Fruit fly (Drosophila melanogaster) whole organism, embryonic: ENCODE results near the gene Lamtor3.

Experiments used
- CG10959 ChIP-seq: fragments of 200-800 bp; sonication (Bioruptor generic); IDR thresholded peaks from 2 replicates; pipeline ENCODE4 v1.3.6; 2022; ENCODE audit warnings: missing biosample characterization, missing genetic modification characterization
- CG12071 ChIP-seq: fragments of 200-800 bp; sonication (Bioruptor generic); optimal IDR thresholded peaks from 3 replicates; lab custom pipeline; 2018; ENCODE audit warnings: missing biosample characterization, mild to moderate bottlenecking, missing genetic modification characterization
- CG12219 ChIP-seq: fragments of 200-800 bp; sonication (Bioruptor generic); optimal IDR thresholded peaks from 3 replicates; lab custom pipeline; 2018; ENCODE audit warnings: missing biosample characterization, mild to moderate bottlenecking, missing genetic modification characterization
- CG14441 ChIP-seq: fragments of 200-800 bp; sonication (Bioruptor generic); IDR thresholded peaks from 2 replicates; pipeline ENCODE4 v1.3.6; 2022; ENCODE audit warnings: missing biosample characterization, missing genetic modification characterization
- CG14860 ChIP-seq: fragments of 200-800 bp; sonication (Bioruptor generic); IDR thresholded peaks from 3 replicates; pipeline ENCODE4 v1.3.6; 2022; ENCODE audit warnings: missing biosample characterization, missing genetic modification characterization; ENCODE audit not compliant: partially characterized antibody
- CG15073 ChIP-seq: fragments of 200-800 bp; sonication (Bioruptor generic); optimal IDR thresholded peaks from 2 replicates; lab custom pipeline; 2016; ENCODE audit warnings: missing biosample characterization, missing genetic modification characterization
- CG18764 ChIP-seq: fragments of 200-800 bp; sonication (Bioruptor generic); optimal IDR thresholded peaks from 3 replicates; lab custom pipeline; 2016; ENCODE audit warnings: missing biosample characterization, missing genetic modification characterization
- CG32532 ChIP-seq: fragments of 200-800 bp; sonication (Bioruptor generic); IDR thresholded peaks from 2 replicates; pipeline ENCODE4 v1.3.6; 2022; ENCODE audit warnings: missing biosample characterization, missing genetic modification characterization
- CG34376 ChIP-seq: fragments of 200-800 bp; sonication (Bioruptor generic); optimal IDR thresholded peaks from 2 replicates; lab custom pipeline; 2018; ENCODE audit warnings: missing biosample characterization, mild to moderate bottlenecking, missing genetic modification characterization
- CG42726 ChIP-seq: fragments of 200-800 bp; sonication (Bioruptor generic); IDR thresholded peaks from 2 replicates; pipeline ENCODE4 v1.3.6; 2022; ENCODE audit warnings: missing biosample characterization, missing genetic modification characterization; ENCODE audit not compliant: partially characterized antibody
- CG4424 ChIP-seq: fragments of 200-800 bp; sonication (Bioruptor generic); optimal IDR thresholded peaks from 3 replicates; lab custom pipeline; 2016; ENCODE audit warnings: missing biosample characterization, missing genetic modification characterization
- CG6689 ChIP-seq: fragments of 200-800 bp; sonication (Bioruptor generic); IDR thresholded peaks from 2 replicates; pipeline ENCODE4 v1.3.6; 2022; ENCODE audit warnings: missing biosample characterization, missing genetic modification characterization
- CG7357 ChIP-seq: fragments of 200-800 bp; sonication (Bioruptor generic); IDR thresholded peaks from 3 replicates; pipeline ENCODE4 v1.3.6; 2022; ENCODE audit warnings: missing biosample characterization, missing genetic modification characterization
- CG9817 ChIP-seq: fragments of 200-800 bp; sonication (Bioruptor generic); optimal IDR thresholded peaks from 2 replicates; lab custom pipeline; 2018; ENCODE audit warnings: missing biosample characterization, mild to moderate bottlenecking, missing genetic modification characterization, moderate library complexity
- Dbx ChIP-seq: fragments of 200-800 bp; sonication (Bioruptor generic); IDR thresholded peaks from 3 replicates; pipeline ENCODE4 v1.3.6; 2022; ENCODE audit warnings: missing biosample characterization, missing genetic modification characterization
- Deaf1 ChIP-seq: fragments of 200-800 bp; optimal IDR thresholded peaks from 3 replicates; lab custom pipeline; 2019; ENCODE audit warnings: missing biosample characterization, mild to moderate bottlenecking, missing genetic modification characterization, moderate library complexity
- Dp ChIP-seq: fragments of 200-800 bp; sonication (Bioruptor generic); optimal IDR thresholded peaks from 2 replicates; lab custom pipeline; 2018; ENCODE audit warnings: missing biosample characterization, mild to moderate bottlenecking, missing genetic modification characterization, moderate library complexity
- Dref ChIP-seq: fragments of 200-800 bp; sonication (Bioruptor generic); IDR thresholded peaks from 2 replicates; pipeline ENCODE4 v1.3.6; 2022; ENCODE audit warnings: missing biosample characterization, missing genetic modification characterization
- Fer2 ChIP-seq: fragments of 200-800 bp; sonication (Bioruptor generic); optimal IDR thresholded peaks from 2 replicates; lab custom pipeline; 2018; ENCODE audit warnings: missing biosample characterization, mild to moderate bottlenecking, missing genetic modification characterization, moderate library complexity
- Gsc ChIP-seq: fragments of 200-800 bp; sonication (Bioruptor generic); IDR thresholded peaks from 2 replicates; pipeline ENCODE4 v1.3.6; 2022; ENCODE audit warnings: missing biosample characterization, missing genetic modification characterization
- HHEX ChIP-seq: fragments of 200-800 bp; sonication (Bioruptor generic); optimal IDR thresholded peaks from 3 replicates; lab custom pipeline; 2017; ENCODE audit warnings: missing biosample characterization, mild to moderate bottlenecking, missing genetic modification characterization, missing genetic modification reagents
- Lim3 ChIP-seq: fragments of 200-800 bp; sonication (Bioruptor generic); IDR thresholded peaks from 2 replicates; pipeline ENCODE4 v1.3.6; 2022; ENCODE audit warnings: missing biosample characterization, missing genetic modification characterization
- Lpt ChIP-seq: fragments of >200 bp; optimal IDR thresholded peaks from 2 replicates; lab custom pipeline; 2018; ENCODE audit warnings: missing biosample characterization, missing genetic modification characterization
- Max ChIP-seq: fragments of 200-800 bp; sonication (Bioruptor generic); optimal IDR thresholded peaks from 2 replicates; lab custom pipeline; 2016; ENCODE audit warnings: missing biosample characterization, mild to moderate bottlenecking, missing genetic modification characterization
- Meics ChIP-seq: fragments of 200-800 bp; sonication (Bioruptor generic); optimal IDR thresholded peaks from 2 replicates; lab custom pipeline; 2017; ENCODE audit warnings: missing biosample characterization, mild to moderate bottlenecking, missing genetic modification characterization
- Rfx ChIP-seq: fragments of 200-800 bp; sonication (Bioruptor generic); IDR thresholded peaks from 2 replicates; pipeline ENCODE4 v1.3.6; 2022; ENCODE audit warnings: missing biosample characterization, missing genetic modification characterization
- Scr ChIP-seq: fragments of 200-800 bp; sonication (Bioruptor generic); IDR thresholded peaks from 2 replicates; pipeline ENCODE4 v1.3.6; 2022; ENCODE audit warnings: missing biosample characterization, missing genetic modification characterization; ENCODE audit not compliant: partially characterized antibody
- Sox100B ChIP-seq: fragments of 200-800 bp; sonication (Bioruptor generic); optimal IDR thresholded peaks from 3 replicates; lab custom pipeline; 2018; ENCODE audit warnings: missing biosample characterization, mild to moderate bottlenecking, missing genetic modification characterization
- Spps ChIP-seq: fragments of 200-800 bp; sonication (Bioruptor generic); optimal IDR thresholded peaks from 2 replicates; lab custom pipeline; 2018; ENCODE audit warnings: missing biosample characterization, mild to moderate bottlenecking, missing genetic modification characterization
- Tbp ChIP-seq: fragments of >200 bp; optimal IDR thresholded peaks from 2 replicates; lab custom pipeline; 2018; ENCODE audit warnings: missing biosample characterization, missing genetic modification characterization
- YL-1 ChIP-seq: fragments of 200-800 bp; sonication (Bioruptor generic); optimal IDR thresholded peaks from 3 replicates; lab custom pipeline; 2017; ENCODE audit warnings: missing biosample characterization, mild to moderate bottlenecking, missing genetic modification characterization
- caup ChIP-seq: fragments of 200-800 bp; sonication (Bioruptor generic); optimal IDR thresholded peaks from 3 replicates; lab custom pipeline; 2017; ENCODE audit warnings: missing biosample characterization, mild to moderate bottlenecking, missing genetic modification characterization, moderate library complexity; ENCODE audit not compliant: severe bottlenecking
- chinmo ChIP-seq: fragments of 200-800 bp; sonication (Bioruptor generic); IDR thresholded peaks from 4 replicates; pipeline ENCODE4 v1.3.6; 2022; ENCODE audit warnings: missing biosample characterization, missing genetic modification characterization; ENCODE audit not compliant: partially characterized antibody
- corto ChIP-seq: fragments of 200-800 bp; sonication (Bioruptor generic); optimal IDR thresholded peaks from 2 replicates; lab custom pipeline; 2016; ENCODE audit warnings: missing biosample characterization, mild to moderate bottlenecking, missing genetic modification characterization, moderate library complexity
- exex ChIP-seq: fragments of 200-800 bp; sonication (Bioruptor generic); optimal IDR thresholded peaks from 4 replicates; lab custom pipeline; 2018; ENCODE audit warnings: missing biosample characterization, mild to moderate bottlenecking, missing genetic modification characterization, moderate library complexity
- fd96Cb ChIP-seq: fragments of 200-800 bp; sonication (Bioruptor generic); optimal IDR thresholded peaks from 2 replicates; lab custom pipeline; 2018; ENCODE audit warnings: missing biosample characterization, mild to moderate bottlenecking, missing genetic modification characterization, moderate library complexity
- gsb-n ChIP-seq: fragments of 200-800 bp; sonication (Bioruptor generic); optimal IDR thresholded peaks from 3 replicates; lab custom pipeline; 2018; ENCODE audit warnings: missing biosample characterization, mild to moderate bottlenecking, missing genetic modification characterization
- h ChIP-seq: fragments of >200 bp; optimal IDR thresholded peaks from 2 replicates; lab custom pipeline; 2017
- lab ChIP-seq: fragments of 200-800 bp; sonication (Bioruptor generic); optimal IDR thresholded peaks from 3 replicates; lab custom pipeline; 2017; ENCODE audit warnings: missing biosample characterization, missing genetic modification characterization, mild to moderate bottlenecking, moderate library complexity, missing genetic modification reagents
- lola ChIP-seq, 3 experiments: fragments of >200 bp in 2 of 3; fragments of 200-800 bp in 1 of 3; sonication (Bioruptor generic) in 1 of 3; optimal IDR thresholded peaks; 2 replicates each; lab custom pipeline; 2017 to 2019; ENCODE audit warnings: missing biosample characterization in 3 of 3, missing genetic modification characterization in 3 of 3, mild to moderate bottlenecking in 1 of 3, moderate library complexity in 1 of 3
- nerfin-1 ChIP-seq: fragments of 200-800 bp; sonication (Bioruptor generic); optimal IDR thresholded peaks from 3 replicates; lab custom pipeline; 2019; ENCODE audit warnings: missing biosample characterization, mild to moderate bottlenecking, missing genetic modification characterization, moderate library complexity
- nerfin-2 ChIP-seq: fragments of 200-800 bp; sonication (Bioruptor generic); IDR thresholded peaks from 2 replicates; pipeline ENCODE4 v1.3.6; 2022; ENCODE audit warnings: missing biosample characterization, missing genetic modification characterization; ENCODE audit not compliant: partially characterized antibody
- pita ChIP-seq: fragments of 200-800 bp; sonication (Bioruptor generic); optimal IDR thresholded peaks from 2 replicates; lab custom pipeline; 2017; ENCODE audit warnings: missing biosample characterization, mild to moderate bottlenecking, missing genetic modification characterization
- prd ChIP-seq, 3 experiments: fragments of >200 bp in 2 of 3; fragments of 200-800 bp in 1 of 3; sonication (Bioruptor generic) in 1 of 3; optimal IDR thresholded peaks in 2 of 3; IDR thresholded peaks in 1 of 3; 2 replicates in 2 of 3; 3 replicates in 1 of 3; pipeline versions ENCODE4 v1.3.6 to Lab custom; 2017 to 2022; ENCODE audit warnings: missing biosample characterization in 1 of 3, missing genetic modification characterization in 1 of 3
- sd ChIP-seq: fragments of 200-800 bp; sonication (Bioruptor generic); optimal IDR thresholded peaks from 3 replicates; lab custom pipeline; 2018; ENCODE audit warnings: missing biosample characterization, mild to moderate bottlenecking, missing genetic modification characterization, moderate library complexity
- sob ChIP-seq: fragments of 200-800 bp; sonication (Bioruptor generic); IDR thresholded peaks from 2 replicates; pipeline ENCODE4 v1.3.6; 2022; ENCODE audit warnings: missing biosample characterization, missing genetic modification characterization
- sqz ChIP-seq: fragments of 200-800 bp; sonication (Bioruptor generic); optimal IDR thresholded peaks from 3 replicates; lab custom pipeline; 2018; ENCODE audit warnings: missing biosample characterization, mild to moderate bottlenecking, missing genetic modification characterization
- tgo ChIP-seq: fragments of 200-800 bp; sonication (Bioruptor generic); IDR thresholded peaks from 3 replicates; pipeline ENCODE4 v1.3.6; 2022; ENCODE audit warnings: missing biosample characterization, missing genetic modification characterization
- wdn ChIP-seq: fragments of 200-800 bp; sonication (Bioruptor generic); IDR thresholded peaks from 2 replicates; pipeline ENCODE4 v1.3.6; 2022; ENCODE audit warnings: missing biosample characterization, missing genetic modification characterization
- z ChIP-seq: fragments of 200-800 bp; sonication (Bioruptor generic); IDR thresholded peaks from 3 replicates; pipeline ENCODE4 v1.3.6; 2022; ENCODE audit warnings: missing biosample characterization, missing genetic modification characterization

The Lamtor3 gene

dm6 chr2L:17448435-17448834 is 32.6 kb upstream of the Lamtor3 start (continued):
- TF ChIP-seq gsb-n (tag; lab: Kevin White, UChicago) (no peak), CG42726 (GFP tag; lab: Robert Waterston, UW) (no peak), Gsc (GFP tag; lab: Robert Waterston, UW) (no peak), sd (tag; lab: Kevin White, UChicago) (peak; percentile 32), prd (optimal IDR thresholded peaks at IDR 0.05; lab: Kevin White, UChicago) (no peak), prd (GFP tag; IDR thresholded peaks at IDR 0.05; lab: Robert Waterston, UW) (no peak), CG4424 (GFP tag; lab: Kevin White, UChicago) (no peak), CG32532 (GFP tag; lab: Robert Waterston, UW) (0 out of 2 replicates have a peak, but pooled peaks have one; percentile 11), CG34376 (peak; percentile 31), wdn (GFP tag; lab: Robert Waterston, UW) (no peak), Meics (GFP tag; lab: Kevin White, UChicago) (peak; percentile 25), fd96Cb (tag; lab: Kevin White, UChicago) (no peak), z (GFP tag; lab: Robert Waterston, UW) (0 out of 3 replicates have a peak, but pooled peaks have one; percentile 45), lola (GFP tag; optimal IDR thresholded peaks at IDR 0.05; lab: Kevin White, UChicago) (no peak), CG18764 (GFP tag; lab: Kevin White, UChicago) (no peak), Max (GFP tag; lab: Kevin White, UChicago) (no peak), caup (GFP tag; lab: Kevin White, UChicago) (peak; percentile 17), Sox100B (GFP tag; lab: Kevin White, UChicago) (no peak), Lim3 (GFP tag; lab: Robert Waterston, UW) (no peak), CG9817 (no peak), CG7357 (GFP tag; lab: Robert Waterston, UW) (no peak), Rfx (GFP tag; lab: Robert Waterston, UW) (no peak), h (lab: Kevin White, UChicago) (no peak), HHEX (GFP tag; lab: Kevin White, UChicago) (peak; percentile 2), nerfin-1 (tag; lab: Kevin White, UChicago) (no peak), Fer2 (no peak), Tbp (GFP tag; lab: Kevin White, UChicago) (no peak), CG6689 (GFP tag; lab: Robert Waterston, UW) (no peak), Lpt (GFP tag; lab: Kevin White, UChicago) (no peak), CG10959 (GFP tag; lab: Robert Waterston, UW) (no peak), Dref (GFP tag; lab: Robert Waterston, UW) (no peak), CG15073 (GFP tag; lab: Kevin White, UChicago) (no peak), tgo (GFP tag; lab: Robert Waterston, UW) (no peak), Spps (no peak), CG14441 (GFP tag; lab: Robert Waterston, UW) (peak; percentile 27; the same call in 1 of the 2 replicates), lab (peak; percentile 49), Deaf1 (tag; lab: Kevin White, UChicago) (no peak), chinmo (GFP tag; lab: Robert Waterston, UW) (peak; percentile 84), sob (GFP tag; lab: Robert Waterston, UW) (no peak), CG12071 (GFP tag; lab: Kevin White, UChicago) (peak; percentile 12), CG12219 (GFP tag; lab: Kevin White, UChicago) (no peak), Dp (no peak), nerfin-2 (GFP tag; lab: Robert Waterston, UW) (no peak), YL-1 (GFP tag; lab: Kevin White, UChicago) (no peak), Scr (no peak), sqz (GFP tag; lab: Kevin White, UChicago) (no peak), pita (GFP tag; lab: Kevin White, UChicago) (no peak), CG14860 (GFP tag; lab: Robert Waterston, UW) (no peak), Dbx (peak; percentile 17; the same call in 1 of the 3 replicates), exex (tag; lab: Kevin White, UChicago) (peak; percentile 16), corto (GFP tag; lab: Kevin White, UChicago) (no peak)
